Fruit fly (Drosophila melanogaster) whole organism, embryonic: ENCODE measurements around the gene CG17959.

Experiments
- CG10267 ChIP-seq: fragments of 200-800 bp; sonication (Bioruptor generic); optimal IDR thresholded peaks from 2 replicates; lab custom pipeline; 2018; ENCODE audit warnings: missing biosample characterization, mild to moderate bottlenecking, missing genetic modification characterization, moderate library complexity
- CG10979 ChIP-seq: fragments of 200-800 bp; sonication (Bioruptor generic); optimal IDR thresholded peaks from 2 replicates; lab custom pipeline; 2018; ENCODE audit warnings: missing biosample characterization, mild to moderate bottlenecking, missing genetic modification characterization, moderate library complexity
- CG11504 ChIP-seq: fragments of 200-800 bp; sonication (Bioruptor generic); optimal IDR thresholded peaks from 3 replicates; lab custom pipeline; 2019; ENCODE audit warnings: missing biosample characterization, mild to moderate bottlenecking, missing genetic modification characterization, moderate library complexity
- CG13894 ChIP-seq: fragments of 200-800 bp; sonication (Bioruptor generic); optimal IDR thresholded peaks from 3 replicates; lab custom pipeline; 2018; ENCODE audit warnings: missing biosample characterization, mild to moderate bottlenecking, missing genetic modification characterization, moderate library complexity
- CG14050 ChIP-seq: fragments of 200-800 bp; sonication (Bioruptor generic); IDR thresholded peaks from 3 replicates; pipeline ENCODE4 v1.3.6; 2022; ENCODE audit warnings: missing biosample characterization, missing genetic modification characterization
- CG14965 ChIP-seq: fragments of 200-800 bp; sonication (Bioruptor generic); optimal IDR thresholded peaks from 2 replicates; lab custom pipeline; 2016; ENCODE audit warnings: missing biosample characterization, missing genetic modification characterization, borderline replicate concordance
- CG16813 ChIP-seq: fragments of 200-800 bp; sonication (Bioruptor generic); IDR thresholded peaks from 3 replicates; pipeline ENCODE4 v1.3.6; 2022; ENCODE audit warnings: missing biosample characterization, missing genetic modification characterization; ENCODE audit not compliant: partially characterized antibody
- CG17568 ChIP-seq: fragments of 200-800 bp; sonication (Bioruptor generic); optimal IDR thresholded peaks from 2 replicates; lab custom pipeline; 2018; ENCODE audit warnings: missing biosample characterization, mild to moderate bottlenecking, missing genetic modification characterization, moderate library complexity
- CG2120 ChIP-seq: fragments of 200-800 bp; sonication (Bioruptor generic); optimal IDR thresholded peaks from 3 replicates; lab custom pipeline; 2016; ENCODE audit warnings: missing biosample characterization, missing genetic modification characterization
- CG2202 ChIP-seq: fragments of 200-800 bp; sonication (Bioruptor generic); optimal IDR thresholded peaks from 2 replicates; lab custom pipeline; 2018; ENCODE audit warnings: missing biosample characterization, mild to moderate bottlenecking, missing genetic modification characterization
- CG30020 ChIP-seq: fragments of 200-800 bp; optimal IDR thresholded peaks from 2 replicates; lab custom pipeline; 2019; ENCODE audit warnings: missing biosample characterization, mild to moderate bottlenecking, missing genetic modification characterization, moderate library complexity
- CG32772 ChIP-seq: fragments of 200-800 bp; sonication (Bioruptor generic); IDR thresholded peaks from 2 replicates; pipeline ENCODE4 v1.3.6; 2022; ENCODE audit warnings: missing biosample characterization, missing genetic modification characterization
- CG4404 ChIP-seq: fragments of 200-800 bp; sonication (Bioruptor generic); IDR thresholded peaks from 2 replicates; pipeline ENCODE4 v1.3.6; 2022; ENCODE audit warnings: missing biosample characterization, missing genetic modification characterization
- CG8281 ChIP-seq: fragments of 200-800 bp; sonication (Bioruptor generic); optimal IDR thresholded peaks from 2 replicates; lab custom pipeline; 2018; ENCODE audit warnings: missing biosample characterization, mild to moderate bottlenecking, missing genetic modification characterization, moderate library complexity
- CTCF ChIP-seq: fragments of 200-800 bp; sonication (Bioruptor generic); optimal IDR thresholded peaks from 2 replicates; lab custom pipeline; 2017; ENCODE audit warnings: missing biosample characterization, mild to moderate bottlenecking, missing genetic modification characterization, moderate library complexity
- Dip2 ChIP-seq: fragments of 200-800 bp; sonication (Bioruptor generic); IDR thresholded peaks from 2 replicates; pipeline ENCODE4 v1.3.6; 2022; ENCODE audit warnings: missing biosample characterization, missing genetic modification characterization
- Dref ChIP-seq: fragments of 200-800 bp; sonication (Bioruptor generic); IDR thresholded peaks from 2 replicates; pipeline ENCODE4 v1.3.6; 2022; ENCODE audit warnings: missing biosample characterization, missing genetic modification characterization
- Ets97D ChIP-seq: fragments of 200-800 bp; sonication (Bioruptor generic); optimal IDR thresholded peaks from 3 replicates; lab custom pipeline; 2016; ENCODE audit warnings: missing biosample characterization, missing genetic modification characterization
- H2.0 ChIP-seq: fragments of 200-800 bp; sonication (Bioruptor generic); IDR thresholded peaks from 2 replicates; pipeline ENCODE4 v1.3.6; 2022; ENCODE audit warnings: missing biosample characterization, missing genetic modification characterization
- HmgZ ChIP-seq: fragments of 200-800 bp; sonication (Bioruptor generic); optimal IDR thresholded peaks from 2 replicates; lab custom pipeline; 2018; ENCODE audit warnings: missing biosample characterization, mild to moderate bottlenecking, missing genetic modification characterization
- NFAT ChIP-seq: fragments of 200-800 bp; sonication (Bioruptor generic); IDR thresholded peaks from 2 replicates; pipeline ENCODE4 v1.3.6; 2022; ENCODE audit warnings: missing biosample characterization, missing genetic modification characterization
- Opbp ChIP-seq: fragments of 200-800 bp; sonication (Bioruptor generic); IDR thresholded peaks from 3 replicates; pipeline ENCODE4 v1.3.6; 2022; ENCODE audit warnings: missing biosample characterization, missing genetic modification characterization; ENCODE audit not compliant: partially characterized antibody
- Scr ChIP-seq: fragments of 200-800 bp; sonication (Bioruptor generic); IDR thresholded peaks from 2 replicates; pipeline ENCODE4 v1.3.6; 2022; ENCODE audit warnings: missing biosample characterization, missing genetic modification characterization; ENCODE audit not compliant: partially characterized antibody
- Sry-δ ChIP-seq: fragments of 200-800 bp; sonication (Bioruptor generic); optimal IDR thresholded peaks from 2 replicates; lab custom pipeline; 2016; ENCODE audit warnings: missing biosample characterization, missing genetic modification characterization
- TFAM ChIP-seq: fragments of 200-800 bp; sonication (Bioruptor generic); optimal IDR thresholded peaks from 2 replicates; lab custom pipeline; 2017; ENCODE audit warnings: missing biosample characterization, missing genetic modification characterization, inconsistent platforms
- amos ChIP-seq: fragments of 200-800 bp; sonication (Bioruptor generic); IDR thresholded peaks from 2 replicates; pipeline ENCODE4 v1.3.6; 2022; ENCODE audit warnings: missing biosample characterization, missing genetic modification characterization; ENCODE audit not compliant: partially characterized antibody
- az2 ChIP-seq: fragments of 200-800 bp; sonication (Bioruptor generic); optimal IDR thresholded peaks from 3 replicates; lab custom pipeline; 2016; ENCODE audit warnings: missing biosample characterization, missing genetic modification characterization
- danr ChIP-seq: fragments of 200-800 bp; sonication (Bioruptor generic); IDR thresholded peaks from 2 replicates; pipeline ENCODE4 v1.3.6; 2022; ENCODE audit warnings: missing biosample characterization, missing genetic modification characterization
- gce ChIP-seq: fragments of 200-800 bp; sonication (Bioruptor generic); IDR thresholded peaks from 3 replicates; pipeline ENCODE4 v1.3.6; 2022; ENCODE audit warnings: missing biosample characterization, missing genetic modification characterization
- grn ChIP-seq: fragments of 200-800 bp; sonication (Bioruptor generic); optimal IDR thresholded peaks from 3 replicates; lab custom pipeline; 2017; ENCODE audit warnings: missing biosample characterization, missing genetic modification characterization
- her ChIP-seq: fragments of 200-800 bp; sonication (Bioruptor generic); optimal IDR thresholded peaks from 2 replicates; lab custom pipeline; 2016; ENCODE audit warnings: missing biosample characterization, missing genetic modification characterization
- insv ChIP-seq, 2 experiments: fragments of 200-800 bp; sonication (Bioruptor generic); optimal IDR thresholded peaks; 3 replicates each; lab custom pipeline; 2016 to 2018; ENCODE audit warnings: missing biosample characterization in 2 of 2, missing genetic modification characterization in 2 of 2
- jumu ChIP-seq: fragments of 200-800 bp; sonication (Bioruptor generic); optimal IDR thresholded peaks from 3 replicates; lab custom pipeline; 2016; ENCODE audit warnings: missing biosample characterization, missing genetic modification characterization
- pnt ChIP-seq: fragments of 200-800 bp; sonication (Bioruptor generic); optimal IDR thresholded peaks from 3 replicates; lab custom pipeline; 2016; ENCODE audit warnings: missing biosample characterization, missing genetic modification characterization
- sim ChIP-seq: fragments of 200-800 bp; sonication (Bioruptor generic); IDR thresholded peaks from 2 replicates; pipeline ENCODE4 v1.3.6; 2022; ENCODE audit warnings: missing biosample characterization, missing genetic modification characterization
- slp2 ChIP-seq: fragments of 200-800 bp; sonication (Bioruptor generic); optimal IDR thresholded peaks from 2 replicates; lab custom pipeline; 2016; ENCODE audit warnings: missing biosample characterization, missing genetic modification characterization
- sr ChIP-seq: fragments of 200-800 bp; sonication (Bioruptor generic); IDR thresholded peaks from 3 replicates; pipeline ENCODE4 v1.3.6; 2022; ENCODE audit warnings: missing biosample characterization, missing genetic modification characterization
- sug ChIP-seq: fragments of 200-800 bp; optimal IDR thresholded peaks from 2 replicates; lab custom pipeline; 2019; ENCODE audit warnings: missing biosample characterization, mild to moderate bottlenecking, missing genetic modification characterization, moderate library complexity
- trem ChIP-seq: fragments of 200-800 bp; optimal IDR thresholded peaks from 3 replicates; lab custom pipeline; 2019; ENCODE audit warnings: missing biosample characterization, mild to moderate bottlenecking, missing genetic modification characterization, moderate library complexity
- unc-4 ChIP-seq: fragments of 200-800 bp; sonication (Bioruptor generic); IDR thresholded peaks from 2 replicates; pipeline ENCODE4 v1.3.6; 2022; ENCODE audit warnings: missing biosample characterization, missing genetic modification characterization; ENCODE audit not compliant: partially characterized antibody
- usp ChIP-seq: fragments of >200 bp; optimal IDR thresholded peaks from 2 replicates; lab custom pipeline; 2017; ENCODE audit warnings: missing biosample characterization, missing genetic modification characterization
- zen ChIP-seq: fragments of 200-800 bp; sonication (Bioruptor generic); optimal IDR thresholded peaks from 3 replicates; lab custom pipeline; 2018; ENCODE audit warnings: missing biosample characterization, mild to moderate bottlenecking, missing genetic modification characterization, moderate library complexity
- zen2 ChIP-seq: fragments of 200-800 bp; sonication (Bioruptor generic); IDR thresholded peaks from 3 replicates; pipeline ENCODE4 v1.3.6; 2022; ENCODE audit warnings: missing biosample characterization, missing genetic modification characterization; ENCODE audit not compliant: partially characterized antibody
- zf30C ChIP-seq: fragments of 200-800 bp; sonication (Bioruptor generic); optimal IDR thresholded peaks from 3 replicates; lab custom pipeline; 2018; ENCODE audit warnings: missing biosample characterization, mild to moderate bottlenecking, missing genetic modification characterization

Gene CG17959

dm6 chrX:2949114-2949513, 2.2 kb downstream of the CG17959 start (continued):
- TF ChIP-seq CG14965 (no peak), sug (tag; lab: Kevin White, UChicago) (peak; percentile 1), amos (GFP tag; lab: Robert Waterston, UW) (peak; percentile 82), CG10267 (peak; percentile 7), Opbp (GFP tag; lab: Robert Waterston, UW) (peak; percentile 67; the same call in 2 of the 3 replicates), NFAT (GFP tag; lab: Robert Waterston, UW) (no peak), jumu (no peak), grn (GFP tag; lab: Kevin White, UChicago) (peak; percentile 61), CG14050 (GFP tag; lab: Robert Waterston, UW) (no peak), CG13894 (tag; lab: Kevin White, UChicago) (peak; percentile 9), CG10979 (tag; lab: Kevin White, UChicago) (peak; percentile 53), zf30C (GFP tag; lab: Kevin White, UChicago) (no peak), CG17568 (GFP tag; lab: Kevin White, UChicago) (no peak), insv (GFP tag; optimal IDR thresholded peaks at IDR 0.05; lab: Kevin White, UChicago) (peak; percentile 3 to 96), sr (GFP tag; lab: Robert Waterston, UW) (no peak), slp2 (GFP tag; lab: Kevin White, UChicago) (no peak), az2 (GFP tag; lab: Kevin White, UChicago) (no peak), gce (no peak), H2.0 (GFP tag; lab: Robert Waterston, UW) (no peak), HmgZ (tag; lab: Kevin White, UChicago) (peak; percentile 26), her (GFP tag; lab: Kevin White, UChicago) (no peak), Scr (GFP tag; lab: Robert Waterston, UW) (peak; percentile 76), CG16813 (GFP tag; lab: Robert Waterston, UW) (peak; percentile 76), CG11504 (tag; lab: Kevin White, UChicago) (peak; percentile 95), Sry-δ (peak; percentile 29), trem (tag; lab: Kevin White, UChicago) (peak; percentile 31), unc-4 (peak; percentile 70), TFAM (GFP tag; lab: Kevin White, UChicago) (no peak), CG8281 (tag; lab: Kevin White, UChicago) (no peak), sim (no peak), Ets97D (GFP tag; lab: Kevin White, UChicago) (peak; percentile 3), pnt (no peak), Dref (GFP tag; lab: Robert Waterston, UW) (peak; percentile 48), zen2 (GFP tag; lab: Robert Waterston, UW) (peak; percentile 54; the same call in 2 of the 3 replicates), CG2120 (no peak), CG2202 (tag; lab: Kevin White, UChicago) (no peak), CG32772 (GFP tag; lab: Robert Waterston, UW) (no peak), CTCF (peak; percentile 94), CG4404 (GFP tag; lab: Robert Waterston, UW) (no peak), zen (tag; lab: Kevin White, UChicago) (no peak), usp (GFP tag; lab: Kevin White, UChicago) (no peak), Dip2 (GFP tag; lab: Robert Waterston, UW) (peak; percentile 92), CG30020 (tag; lab: Kevin White, UChicago) (no peak), danr (no peak)
- TF ChIP-seq, all 482 proteins: peak for 47
